Worm (Caenorhabditis elegans) whole organism, L1 larva: ENCODE results near the gene R05A10.8.

Experiments
- C16A3.4 ChIP-seq: fragments of 150-350 bp; optimal IDR thresholded peaks from 2 replicates; lab custom pipeline; 2014; ENCODE audit warnings: missing biosample characterization, missing genetic modification characterization
- C34B4.2 ChIP-seq: sonication (generic microtip); optimal IDR thresholded peaks from 2 replicates; lab custom pipeline; 2017; ENCODE audit warnings: mild to moderate bottlenecking, missing genetic modification characterization, missing compliant biosample characterization
- F16B12.6 ChIP-seq: fragments of 150-350 bp; optimal IDR thresholded peaks from 2 replicates; lab custom pipeline; 2014; ENCODE audit warnings: missing biosample characterization, missing genetic modification characterization
- aha-1 ChIP-seq: fragments of 150-350 bp; optimal IDR thresholded peaks from 2 replicates; lab custom pipeline; 2014; ENCODE audit warnings: missing biosample characterization, missing genetic modification characterization
- ama-1 ChIP-seq: fragments of 150-350 bp; optimal IDR thresholded peaks from 2 replicates; lab custom pipeline; 2014
- ceh-63 ChIP-seq: fragments of 200-800 bp; sonication (Bioruptor generic); optimal IDR thresholded peaks from 2 replicates; lab custom pipeline; 2018; ENCODE audit warnings: mild to moderate bottlenecking, missing genetic modification characterization, missing compliant biosample characterization
- ceh-82 ChIP-seq, 3 experiments: fragments of 150-350 bp in 1 of 3; sonication (generic microtip) in 2 of 3; optimal IDR thresholded peaks; 2 replicates each; lab custom pipeline; 2014 to 2017; ENCODE audit warnings: missing biosample characterization in 3 of 3, missing genetic modification characterization in 3 of 3
- ceh-88 ChIP-seq: fragments of 200-800 bp; sonication (Bioruptor generic); IDR thresholded peaks from 2 replicates; pipeline ENCODE4 v1.3.6; 2022; ENCODE audit warnings: missing genetic modification characterization, missing compliant biosample characterization
- ceh-90 ChIP-seq: sonication (generic microtip); optimal IDR thresholded peaks from 2 replicates; lab custom pipeline; 2016; ENCODE audit warnings: missing genetic modification characterization, missing compliant biosample characterization
- dsc-1 ChIP-seq: sonication (generic microtip); optimal IDR thresholded peaks from 2 replicates; lab custom pipeline; 2016; ENCODE audit warnings: mild to moderate bottlenecking, missing genetic modification characterization, missing compliant biosample characterization
- efl-1 ChIP-seq, 4 experiments: fragments of 150-350 bp; optimal IDR thresholded peaks in 3 of 4; peaks in 1 of 4; 1 replicate in 1 of 4; 2 replicates in 3 of 4; lab custom pipeline; 2014; ENCODE audit warnings: missing biosample characterization in 2 of 4, missing genetic modification characterization in 2 of 4, missing genetic modification reagents in 2 of 4
- egl-13 ChIP-seq: sonication (generic microtip); optimal IDR thresholded peaks from 2 replicates; lab custom pipeline; 2016; ENCODE audit warnings: missing genotype, missing genetic modification reagents, missing genetic modification characterization, missing compliant biosample characterization
- egl-27 ChIP-seq, 2 experiments: fragments of 150-350 bp in 1 of 2; sonication (generic microtip); optimal IDR thresholded peaks; 3 replicates each; lab custom pipeline; 2017 to 2018; ENCODE audit warnings: missing biosample characterization in 2 of 2, missing genetic modification characterization in 2 of 2, missing genetic modification reagents in 2 of 2
- fkh-4 ChIP-seq: sonication (generic microtip); optimal IDR thresholded peaks from 2 replicates; lab custom pipeline; 2016; ENCODE audit warnings: missing compliant biosample characterization, missing genetic modification characterization, borderline replicate concordance
- fkh-8 ChIP-seq: sonication (generic microtip); optimal IDR thresholded peaks from 2 replicates; lab custom pipeline; 2016; ENCODE audit warnings: mild to moderate bottlenecking, missing genetic modification characterization, missing compliant biosample characterization
- grh-1 ChIP-seq: fragments of 200-800 bp; sonication (Bioruptor generic); IDR thresholded peaks from 2 replicates; pipeline ENCODE4 v1.3.6; 2022; ENCODE audit warnings: missing genetic modification reagents, missing genetic modification characterization, missing compliant biosample characterization
- hlh-17 ChIP-seq: fragments of 200-800 bp; sonication (Bioruptor generic); optimal IDR thresholded peaks from 2 replicates; lab custom pipeline; 2018; ENCODE audit warnings: missing genetic modification characterization, mild to moderate bottlenecking, missing compliant biosample characterization, moderate library complexity, borderline replicate concordance
- irx-1 ChIP-seq: sonication (generic microtip); optimal IDR thresholded peaks from 2 replicates; lab custom pipeline; 2016; ENCODE audit warnings: missing genetic modification characterization, missing compliant biosample characterization
- lin-13 ChIP-seq: fragments of 150-350 bp; optimal IDR thresholded peaks from 2 replicates; lab custom pipeline; 2014; ENCODE audit warnings: missing biosample characterization, missing genetic modification reagents, missing genetic modification characterization
- lin-14 ChIP-seq: fragments of 200-800 bp; sonication (Bioruptor generic); optimal IDR thresholded peaks from 2 replicates; lab custom pipeline; 2018; ENCODE audit warnings: mild to moderate bottlenecking, missing genetic modification characterization, moderate library complexity, missing compliant biosample characterization
- lsy-2 ChIP-seq, 2 experiments: fragments of 150-350 bp; optimal IDR thresholded peaks; 2 replicates each; lab custom pipeline; 2014; ENCODE audit warnings: missing biosample characterization in 2 of 2, missing genetic modification characterization in 2 of 2
- mdl-1 ChIP-seq, 2 experiments: fragments of 150-350 bp; optimal IDR thresholded peaks; 2 replicates each; lab custom pipeline; 2014 to 2017; ENCODE audit warnings: missing biosample characterization in 2 of 2, missing genetic modification characterization in 2 of 2, inconsistent platforms in 1 of 2
- mef-2 ChIP-seq: fragments of 150-350 bp; optimal IDR thresholded peaks from 2 replicates; lab custom pipeline; 2014; ENCODE audit warnings: missing biosample characterization, missing genetic modification characterization
- mep-1 ChIP-seq: fragments of 150-350 bp; optimal IDR thresholded peaks from 2 replicates; lab custom pipeline; 2014; ENCODE audit warnings: missing biosample characterization, missing genetic modification characterization
- nhr-11 ChIP-seq: fragments of 150-350 bp; optimal IDR thresholded peaks from 2 replicates; lab custom pipeline; 2014; ENCODE audit warnings: missing biosample characterization, missing genetic modification characterization
- nhr-20 ChIP-seq: sonication (generic microtip); optimal IDR thresholded peaks from 2 replicates; lab custom pipeline; 2016; ENCODE audit warnings: mild to moderate bottlenecking, missing genetic modification characterization, missing compliant biosample characterization
- nhr-47 ChIP-seq: sonication (generic microtip); optimal IDR thresholded peaks from 2 replicates; lab custom pipeline; 2016; ENCODE audit warnings: mild to moderate bottlenecking, missing genetic modification characterization, moderate library complexity, missing compliant biosample characterization
- nhr-77 ChIP-seq: fragments of 150-350 bp; optimal IDR thresholded peaks from 2 replicates; lab custom pipeline; 2014; ENCODE audit warnings: missing biosample characterization, missing genetic modification characterization
- nhr-84 ChIP-seq: sonication (generic microtip); optimal IDR thresholded peaks from 2 replicates; lab custom pipeline; 2017; ENCODE audit warnings: missing biosample characterization, missing genetic modification characterization
- pax-3 ChIP-seq: fragments of 200-800 bp; sonication (Bioruptor generic); optimal IDR thresholded peaks from 2 replicates; lab custom pipeline; 2018; ENCODE audit warnings: mild to moderate bottlenecking, missing genetic modification characterization, moderate library complexity, missing compliant biosample characterization
- pqm-1 ChIP-seq: sonication (generic microtip); optimal IDR thresholded peaks from 3 replicates; lab custom pipeline; 2017; ENCODE audit warnings: missing biosample characterization, missing genetic modification characterization
- skn-1 ChIP-seq: fragments of 150-350 bp; optimal IDR thresholded peaks from 2 replicates; lab custom pipeline; 2014; ENCODE audit warnings: missing biosample characterization, missing genetic modification characterization
- snu-23 ChIP-seq: sonication (generic microtip); optimal IDR thresholded peaks from 2 replicates; lab custom pipeline; 2016; ENCODE audit warnings: missing genetic modification characterization, missing compliant biosample characterization
- sox-4 ChIP-seq: sonication (generic microtip); optimal IDR thresholded peaks from 2 replicates; lab custom pipeline; 2016; ENCODE audit warnings: missing genetic modification characterization, missing compliant biosample characterization
- unc-130 ChIP-seq: fragments of 150-350 bp; optimal IDR thresholded peaks from 2 replicates; lab custom pipeline; 2017; ENCODE audit warnings: missing biosample characterization, missing genetic modification characterization, inconsistent platforms
- unc-30 ChIP-seq: sonication (generic microtip); optimal IDR thresholded peaks from 2 replicates; lab custom pipeline; 2017; ENCODE audit warnings: missing biosample characterization, missing genetic modification characterization
- unc-98 ChIP-seq: fragments of 200-800 bp; sonication (Bioruptor generic); IDR thresholded peaks from 2 replicates; pipeline ENCODE4 v1.3.6; 2022; ENCODE audit warnings: missing genetic modification characterization, missing compliant biosample characterization
- vab-15 ChIP-seq: sonication (generic microtip); optimal IDR thresholded peaks from 2 replicates; lab custom pipeline; 2017; ENCODE audit warnings: missing genotype, mild to moderate bottlenecking, missing genetic modification characterization, missing compliant biosample characterization
- xbp-1 ChIP-seq: sonication (generic microtip); optimal IDR thresholded peaks from 2 replicates; lab custom pipeline; 2016; ENCODE audit warnings: missing genetic modification characterization, missing compliant biosample characterization
- zag-1 ChIP-seq: fragments of 150-350 bp; optimal IDR thresholded peaks from 2 replicates; lab custom pipeline; 2014; ENCODE audit warnings: missing biosample characterization, missing genetic modification characterization

R05A10.8 gene

ce11 chrIV:14127805-14128610, 30.0 kb downstream of the R05A10.8 start, which contains the start of gene H12I19.115:
TSS of gene H12I19.115 (minus strand) at chrIV:14127855.
- TF ChIP-seq nhr-47 (tag; lab: Kevin White, UChicago), result peak; percentile 3
- TF ChIP-seq vab-15 (tag; lab: Kevin White, UChicago), result no peak
- TF ChIP-seq fkh-4 (tag; lab: Kevin White, UChicago), result no peak
- no peak for TF ChIP-seq unc-30 (tag; lab: Kevin White, UChicago)
- no peak for TF ChIP-seq ceh-63
- no peak for TF ChIP-seq nhr-84
- no peak for TF ChIP-seq egl-13 (tag; lab: Kevin White, UChicago)
- peak; percentile 16 for TF ChIP-seq dsc-1 (tag; lab: Kevin White, UChicago)
- TF ChIP-seq pqm-1 (tag; lab: Kevin White, UChicago), result no peak
- TF ChIP-seq irx-1 (tag; lab: Kevin White, UChicago), result no peak
- TF ChIP-seq fkh-8 (tag; lab: Kevin White, UChicago), result peak; percentile 47
- no peak for TF ChIP-seq lin-13 (GFP tag; lab: Kevin White, UChicago)
- TF ChIP-seq ceh-90 (tag; lab: Kevin White, UChicago), result no peak
- no peak for TF ChIP-seq nhr-77
- no peak for TF ChIP-seq mdl-1 (tag; optimal IDR thresholded peaks at IDR 0.05; lab: Kevin White, UChicago)
- TF ChIP-seq lin-14 (GFP tag; lab: Kevin White, UChicago), result no peak
- no peak for TF ChIP-seq unc-130
- no peak for TF ChIP-seq mef-2 (tag; lab: Kevin White, UChicago)
- no peak for TF ChIP-seq ceh-88 (GFP tag; lab: Robert Waterston, UW)
- no peak for TF ChIP-seq F16B12.6 (tag; lab: Kevin White, UChicago)
- no peak for TF ChIP-seq snu-23
- TF ChIP-seq ama-1 (lab: Kevin White, UChicago), result no peak
- TF ChIP-seq sox-4, result no peak
- TF ChIP-seq egl-27 (tag; optimal IDR thresholded peaks at IDR 0.05; lab: Kevin White, UChicago), result no peak
- no peak for TF ChIP-seq nhr-11
- no peak for TF ChIP-seq unc-98 (GFP tag; lab: Robert Waterston, UW)
- peak; percentile 2 to 21 for TF ChIP-seq efl-1 (optimal IDR thresholded peaks at IDR 0.05; lab: Kevin White, UChicago)
- TF ChIP-seq efl-1 (GFP tag; optimal IDR thresholded peaks at IDR 0.05 in 1 of 2; lab: Kevin White, UChicago), result peak in 1 of 2 experiments; percentile 90
- TF ChIP-seq skn-1 (tag; lab: Kevin White, UChicago), result no peak
- TF ChIP-seq zag-1 (tag; lab: Kevin White, UChicago), result no peak
- TF ChIP-seq aha-1 (tag; lab: Kevin White, UChicago), result no peak
- TF ChIP-seq xbp-1, result no peak
- TF ChIP-seq pax-3 (tag; lab: Kevin White, UChicago), result no peak
- TF ChIP-seq C16A3.4 (tag; lab: Kevin White, UChicago), result no peak
- no peak for TF ChIP-seq C34B4.2 (tag; lab: Kevin White, UChicago)
- peak; percentile 12 for TF ChIP-seq mep-1 (tag; lab: Kevin White, UChicago)
- no peak for TF ChIP-seq hlh-17 (GFP tag; lab: Kevin White, UChicago)
- TF ChIP-seq ceh-82 (tag; optimal IDR thresholded peaks at IDR 0.05; lab: Kevin White, UChicago), result peak in 1 of 3 experiments; percentile 22
- no peak for TF ChIP-seq grh-1 (GFP tag; lab: Robert Waterston, UW)
- TF ChIP-seq lsy-2 (tag; optimal IDR thresholded peaks at IDR 0.05; lab: Kevin White, UChicago), result peak in 1 of 2 experiments; percentile 28

- no peak for TF ChIP-seq nhr-20 (tag; lab: Kevin White, UChicago)
- no peak for TF ChIP-seq efl-1 (optimal IDR thresholded peaks at IDR 0.05; lab: Kevin White, UChicago)
- TF ChIP-seq efl-1 (GFP tag; optimal IDR thresholded peaks at IDR 0.05 in 1 of 2; lab: Kevin White, UChicago), result peak in 1 of 2 experiments; percentile 41
- TF ChIP-seq, all 84 proteins: peak for 1
Measured at ce11 chrIV:14123956-14124355, 34.0 kb downstream of the R05A10.8 start, which contains the start of gene nkcc-1. TSS of gene nkcc-1 (minus strand) at chrIV:14124056.
